Worm (Caenorhabditis elegans) whole organism, L1 larva: ENCODE measurements around the gene R144.10.

Source experiments
- C04F5.9 ChIP-seq: sonication (generic microtip); optimal IDR thresholded peaks from 2 replicates; lab custom pipeline; 2016; ENCODE audit warnings: missing genetic modification characterization, missing compliant biosample characterization
- C34B4.2 ChIP-seq: sonication (generic microtip); optimal IDR thresholded peaks from 2 replicates; lab custom pipeline; 2017; ENCODE audit warnings: mild to moderate bottlenecking, missing genetic modification characterization, missing compliant biosample characterization
- F16B12.6 ChIP-seq: fragments of 150-350 bp; optimal IDR thresholded peaks from 2 replicates; lab custom pipeline; 2014; ENCODE audit warnings: missing biosample characterization, missing genetic modification characterization
- aly-2 ChIP-seq: fragments of 150-350 bp; optimal IDR thresholded peaks from 2 replicates; lab custom pipeline; 2014; ENCODE audit warnings: missing biosample characterization, missing genetic modification characterization
- blmp-1 ChIP-seq: fragments of 150-350 bp; optimal IDR thresholded peaks from 2 replicates; lab custom pipeline; 2014; ENCODE audit warnings: missing biosample characterization, missing genetic modification characterization
- ceh-82 ChIP-seq, 3 experiments: fragments of 150-350 bp in 1 of 3; sonication (generic microtip) in 2 of 3; optimal IDR thresholded peaks; 2 replicates each; lab custom pipeline; 2014 to 2017; ENCODE audit warnings: missing biosample characterization in 3 of 3, missing genetic modification characterization in 3 of 3
- ces-1 ChIP-seq: fragments of 150-350 bp; optimal IDR thresholded peaks from 2 replicates; lab custom pipeline; 2014; ENCODE audit warnings: missing biosample characterization, missing genetic modification reagents, missing genetic modification characterization
- dpl-1 ChIP-seq, 3 experiments: fragments of 150-350 bp in 2 of 3; sonication (generic microtip) in 1 of 3; optimal IDR thresholded peaks; 2 replicates each; lab custom pipeline; 2014 to 2017; ENCODE audit warnings: missing biosample characterization in 3 of 3, missing genetic modification characterization in 3 of 3, missing genetic modification reagents in 3 of 3
- dsc-1 ChIP-seq: sonication (generic microtip); optimal IDR thresholded peaks from 2 replicates; lab custom pipeline; 2016; ENCODE audit warnings: mild to moderate bottlenecking, missing genetic modification characterization, missing compliant biosample characterization
- elt-2 ChIP-seq: sonication (generic microtip); optimal IDR thresholded peaks from 2 replicates; lab custom pipeline; 2016; ENCODE audit warnings: missing genetic modification characterization, mild to moderate bottlenecking, inconsistent platforms, missing compliant biosample characterization, missing genetic modification reagents
- elt-3 ChIP-seq, 6 experiments: fragments of 150-350 bp in 1 of 6; sonication (generic microtip); optimal IDR thresholded peaks; 2 replicates each; lab custom pipeline; 2017 to 2018; ENCODE audit warnings: missing biosample characterization in 6 of 6, missing genetic modification characterization in 6 of 6, inconsistent platforms in 1 of 6
- fkh-4 ChIP-seq: sonication (generic microtip); optimal IDR thresholded peaks from 2 replicates; lab custom pipeline; 2016; ENCODE audit warnings: missing compliant biosample characterization, missing genetic modification characterization, borderline replicate concordance
- fkh-8 ChIP-seq: sonication (generic microtip); optimal IDR thresholded peaks from 2 replicates; lab custom pipeline; 2016; ENCODE audit warnings: mild to moderate bottlenecking, missing genetic modification characterization, missing compliant biosample characterization
- fos-1 ChIP-seq: fragments of 150-350 bp; optimal IDR thresholded peaks from 2 replicates; lab custom pipeline; 2014; ENCODE audit warnings: missing biosample characterization, missing genetic modification characterization
- grh-1 ChIP-seq: fragments of 200-800 bp; sonication (Bioruptor generic); IDR thresholded peaks from 2 replicates; pipeline ENCODE4 v1.3.6; 2022; ENCODE audit warnings: missing genetic modification reagents, missing genetic modification characterization, missing compliant biosample characterization
- isw-1 ChIP-seq: fragments of 200-800 bp; sonication (Bioruptor generic); IDR thresholded peaks from 2 replicates; pipeline ENCODE4 v1.3.6; 2022; ENCODE audit warnings: missing genetic modification characterization, missing compliant biosample characterization
- lin-14 ChIP-seq: fragments of 200-800 bp; sonication (Bioruptor generic); optimal IDR thresholded peaks from 2 replicates; lab custom pipeline; 2018; ENCODE audit warnings: mild to moderate bottlenecking, missing genetic modification characterization, moderate library complexity, missing compliant biosample characterization
- lin-15B ChIP-seq: fragments of 150-350 bp; sonication (generic microtip); optimal IDR thresholded peaks from 3 replicates; lab custom pipeline; 2014; ENCODE audit warnings: missing biosample characterization, missing genetic modification characterization
- lin-35 ChIP-seq, 2 experiments: fragments of 150-350 bp; optimal IDR thresholded peaks; 2 replicates each; lab custom pipeline; 2014; ENCODE audit warnings: missing biosample characterization in 2 of 2, missing genetic modification characterization in 2 of 2, missing genetic modification reagents in 2 of 2
- lir-3 ChIP-seq: sonication (generic microtip); optimal IDR thresholded peaks from 2 replicates; lab custom pipeline; 2016; ENCODE audit warnings: mild to moderate bottlenecking, missing genetic modification characterization, moderate library complexity, missing compliant biosample characterization; ENCODE audit not compliant: poor library complexity
- lsy-2 ChIP-seq, 2 experiments: fragments of 150-350 bp; optimal IDR thresholded peaks; 2 replicates each; lab custom pipeline; 2014; ENCODE audit warnings: missing biosample characterization in 2 of 2, missing genetic modification characterization in 2 of 2
- mdl-1 ChIP-seq, 2 experiments: fragments of 150-350 bp; optimal IDR thresholded peaks; 2 replicates each; lab custom pipeline; 2014 to 2017; ENCODE audit warnings: missing biosample characterization in 2 of 2, missing genetic modification characterization in 2 of 2, inconsistent platforms in 1 of 2
- mef-2 ChIP-seq: fragments of 150-350 bp; optimal IDR thresholded peaks from 2 replicates; lab custom pipeline; 2014; ENCODE audit warnings: missing biosample characterization, missing genetic modification characterization
- mep-1 ChIP-seq: fragments of 150-350 bp; optimal IDR thresholded peaks from 2 replicates; lab custom pipeline; 2014; ENCODE audit warnings: missing biosample characterization, missing genetic modification characterization
- nhr-20 ChIP-seq: sonication (generic microtip); optimal IDR thresholded peaks from 2 replicates; lab custom pipeline; 2016; ENCODE audit warnings: mild to moderate bottlenecking, missing genetic modification characterization, missing compliant biosample characterization
- nhr-237 ChIP-seq: fragments of 150-350 bp; optimal IDR thresholded peaks from 2 replicates; lab custom pipeline; 2014; ENCODE audit warnings: missing biosample characterization, missing genetic modification characterization
- nhr-28 ChIP-seq: fragments of 150-350 bp; optimal IDR thresholded peaks from 2 replicates; lab custom pipeline; 2014; ENCODE audit warnings: missing biosample characterization, missing genetic modification characterization
- nhr-47 ChIP-seq: sonication (generic microtip); optimal IDR thresholded peaks from 2 replicates; lab custom pipeline; 2016; ENCODE audit warnings: mild to moderate bottlenecking, missing genetic modification characterization, moderate library complexity, missing compliant biosample characterization
- nhr-76 ChIP-seq: sonication (generic microtip); optimal IDR thresholded peaks from 2 replicates; lab custom pipeline; 2017; ENCODE audit warnings: missing biosample characterization, missing genetic modification characterization
- nhr-77 ChIP-seq: fragments of 150-350 bp; optimal IDR thresholded peaks from 2 replicates; lab custom pipeline; 2014; ENCODE audit warnings: missing biosample characterization, missing genetic modification characterization
- nhr-84 ChIP-seq: sonication (generic microtip); optimal IDR thresholded peaks from 2 replicates; lab custom pipeline; 2017; ENCODE audit warnings: missing biosample characterization, missing genetic modification characterization
- nhr-85 ChIP-seq: sonication (generic microtip); peaks from one replicate; lab custom pipeline; 2016; ENCODE audit warnings: missing genetic modification characterization, inconsistent platforms, missing compliant biosample characterization
- nhr-90 ChIP-seq: sonication (generic microtip); optimal IDR thresholded peaks from 2 replicates; lab custom pipeline; 2016; ENCODE audit warnings: mild to moderate bottlenecking, missing genetic modification characterization, missing compliant biosample characterization; ENCODE audit not compliant: poor library complexity
- pag-3 ChIP-seq: sonication (generic microtip); optimal IDR thresholded peaks from 2 replicates; lab custom pipeline; 2017; ENCODE audit warnings: missing genetic modification characterization, mild to moderate bottlenecking, missing compliant biosample characterization, antibody characterized with exemption, borderline replicate concordance; ENCODE audit not compliant: insufficient read depth
- pax-3 ChIP-seq: fragments of 200-800 bp; sonication (Bioruptor generic); optimal IDR thresholded peaks from 2 replicates; lab custom pipeline; 2018; ENCODE audit warnings: mild to moderate bottlenecking, missing genetic modification characterization, moderate library complexity, missing compliant biosample characterization
- snu-23 ChIP-seq: sonication (generic microtip); optimal IDR thresholded peaks from 2 replicates; lab custom pipeline; 2016; ENCODE audit warnings: missing genetic modification characterization, missing compliant biosample characterization
- sox-4 ChIP-seq: sonication (generic microtip); optimal IDR thresholded peaks from 2 replicates; lab custom pipeline; 2016; ENCODE audit warnings: missing genetic modification characterization, missing compliant biosample characterization
- swsn-7 ChIP-seq: sonication (generic microtip); optimal IDR thresholded peaks from 2 replicates; lab custom pipeline; 2016; ENCODE audit warnings: missing genetic modification characterization, missing compliant biosample characterization
- tbx-2 ChIP-seq: sonication (generic microtip); optimal IDR thresholded peaks from 2 replicates; lab custom pipeline; 2016; ENCODE audit warnings: missing genetic modification characterization, missing compliant biosample characterization
- unc-130 ChIP-seq: fragments of 150-350 bp; optimal IDR thresholded peaks from 2 replicates; lab custom pipeline; 2017; ENCODE audit warnings: missing biosample characterization, missing genetic modification characterization, inconsistent platforms
- unc-30 ChIP-seq: sonication (generic microtip); optimal IDR thresholded peaks from 2 replicates; lab custom pipeline; 2017; ENCODE audit warnings: missing biosample characterization, missing genetic modification characterization
- unc-62 ChIP-seq: fragments of 150-350 bp; optimal IDR thresholded peaks from 2 replicates; lab custom pipeline; 2014; ENCODE audit warnings: missing biosample characterization, missing genetic modification reagents, missing genetic modification characterization
- unc-86 ChIP-seq: sonication (generic microtip); optimal IDR thresholded peaks from 2 replicates; lab custom pipeline; 2016; ENCODE audit warnings: missing genetic modification characterization, missing compliant biosample characterization
- vab-15 ChIP-seq: sonication (generic microtip); optimal IDR thresholded peaks from 2 replicates; lab custom pipeline; 2017; ENCODE audit warnings: missing genotype, mild to moderate bottlenecking, missing genetic modification characterization, missing compliant biosample characterization
- xbp-1 ChIP-seq: sonication (generic microtip); optimal IDR thresholded peaks from 2 replicates; lab custom pipeline; 2016; ENCODE audit warnings: missing genetic modification characterization, missing compliant biosample characterization
- ztf-11 ChIP-seq, 2 experiments: sonication (generic microtip); optimal IDR thresholded peaks; 2 replicates each; lab custom pipeline; 2016 to 2017; ENCODE audit warnings: missing genetic modification characterization in 2 of 2, missing biosample characterization in 1 of 2, missing compliant biosample characterization in 1 of 2

The R144.10 gene

DNA sequence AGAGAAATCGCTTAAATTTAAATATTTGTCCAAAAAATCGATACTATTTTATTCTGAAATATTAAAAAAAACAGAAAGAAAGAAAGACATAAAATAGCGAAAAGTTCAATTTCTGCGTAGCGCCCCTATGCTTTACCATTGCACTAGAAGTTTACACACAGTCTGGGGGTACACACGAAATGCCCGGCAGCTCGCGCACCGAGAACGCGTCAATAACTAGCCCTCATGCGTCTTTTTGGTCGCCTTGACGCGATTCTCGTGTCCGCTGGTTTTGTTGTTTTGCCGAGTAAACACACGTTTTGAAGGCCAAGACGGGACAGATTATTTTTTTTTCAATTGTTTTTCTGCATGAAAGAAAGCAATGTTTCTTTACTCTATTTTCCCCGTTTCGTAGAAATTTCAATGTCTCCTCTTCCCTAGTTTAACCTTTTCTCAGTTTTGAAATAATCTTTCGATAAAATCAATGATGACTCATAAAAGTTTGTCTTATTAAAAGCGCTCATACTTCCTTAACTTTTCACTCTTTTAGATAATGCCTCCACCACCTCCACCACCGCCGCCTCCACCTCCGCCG lies 16.1 kb upstream of the R144.10 start, which contains the start of gene wip-1 (continued):
- TF ChIP-seq C04F5.9 (tag; lab: Kevin White, UChicago) (peak; percentile 95), ces-1 (GFP tag; lab: Kevin White, UChicago) (no peak), nhr-90 (tag; lab: Kevin White, UChicago) (peak; percentile 99), fkh-4 (peak; percentile 62), dsc-1 (tag; lab: Kevin White, UChicago) (peak; percentile 98)

DNA sequence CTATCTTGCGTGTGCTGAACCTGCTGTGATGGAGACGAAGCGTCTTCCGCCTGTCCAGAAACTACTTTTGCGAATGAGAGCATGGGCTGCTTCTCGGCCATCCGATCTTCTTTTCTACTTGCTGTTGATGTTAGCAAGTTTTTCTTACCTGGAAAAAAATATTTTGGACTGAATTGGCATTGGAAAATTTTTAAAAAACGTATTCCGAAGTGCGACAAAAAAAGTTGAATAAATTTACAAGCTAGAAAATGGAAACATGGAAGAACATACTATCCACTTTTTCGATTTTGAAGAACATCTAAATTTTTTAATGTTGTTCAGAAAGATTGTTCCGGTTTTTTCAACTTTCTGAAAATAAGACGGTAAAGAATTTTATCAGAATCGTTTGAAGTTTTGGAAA lies 15.4 kb upstream of the R144.10 start, which contains the start of gene larp-1:
TSS of gene larp-1 (minus strand) at position 101 of the 400 bp plus-strand sequence.
- no peak for TF ChIP-seq nhr-84 (tag; lab: Kevin White, UChicago)

- TF ChIP-seq pag-3 = no peak
- peak; percentile 24 for TF ChIP-seq C04F5.9 (tag; lab: Kevin White, UChicago)
- peak; percentile 88 for TF ChIP-seq nhr-47
- TF ChIP-seq xbp-1 (tag; lab: Kevin White, UChicago) = peak; percentile 85
- TF ChIP-seq aly-2 (tag; lab: Kevin White, UChicago) = peak; percentile 86
- TF ChIP-seq lin-14 (GFP tag; lab: Kevin White, UChicago) = peak; percentile 98
- peak; percentile 20 for TF ChIP-seq fkh-4
- peak; percentile 57 to 83 (median 80) for TF ChIP-seq ceh-82 (tag; optimal IDR thresholded peaks at IDR 0.05; lab: Kevin White, UChicago)
- peak; percentile 45 for TF ChIP-seq lin-15B (tag; lab: Kevin White, UChicago)
- peak; percentile 97 for TF ChIP-seq mep-1 (tag; lab: Kevin White, UChicago)
- TF ChIP-seq C34B4.2 = no peak
- TF ChIP-seq ces-1 (GFP tag; lab: Kevin White, UChicago) = no peak
- TF ChIP-seq unc-30 (tag; lab: Kevin White, UChicago) = no peak
- TF ChIP-seq mef-2 (tag; lab: Kevin White, UChicago) = peak; percentile 73
- TF ChIP-seq unc-86 (tag; lab: Kevin White, UChicago) = peak; percentile 89
- TF ChIP-seq nhr-85 (tag; lab: Kevin White, UChicago) = peak; percentile 84
- peak; percentile 89 for TF ChIP-seq swsn-7
- peak; percentile 86 for TF ChIP-seq nhr-20 (tag; lab: Kevin White, UChicago)
- TF ChIP-seq blmp-1 = peak; percentile 88
- TF ChIP-seq nhr-28 (tag; lab: Kevin White, UChicago) = no peak
- TF ChIP-seq nhr-90 (tag; lab: Kevin White, UChicago) = peak; percentile 75
- peak; percentile 88 for TF ChIP-seq fos-1 (tag; lab: Kevin White, UChicago)
- peak; percentile 96 for TF ChIP-seq tbx-2 (tag; lab: Kevin White, UChicago)
- peak; percentile 44 for TF ChIP-seq elt-2 (tag; lab: Kevin White, UChicago)
- TF ChIP-seq mdl-1 (tag; optimal IDR thresholded peaks at IDR 0.05; lab: Kevin White, UChicago) = peak in 1 of 2 experiments; percentile 84
- TF ChIP-seq lsy-2 (tag; optimal IDR thresholded peaks at IDR 0.05; lab: Kevin White, UChicago) = peak; percentile 83 to 91
- TF ChIP-seq unc-130 = peak; percentile 48
- no peak for TF ChIP-seq nhr-76
- no peak for TF ChIP-seq unc-62 (GFP tag; lab: Kevin White, UChicago)
- peak; percentile 90 for TF ChIP-seq fkh-8 (tag; lab: Kevin White, UChicago)
- peak; percentile 71 to 83 for TF ChIP-seq lin-35 (GFP tag; optimal IDR thresholded peaks at IDR 0.05; lab: Kevin White, UChicago)
- peak; percentile 75 for TF ChIP-seq isw-1 (GFP tag; lab: Robert Waterston, UW)
- TF ChIP-seq nhr-77 (tag; lab: Kevin White, UChicago) = peak; percentile 92
- peak; percentile 65 to 69 (median 65) for TF ChIP-seq dpl-1 (GFP tag; optimal IDR thresholded peaks at IDR 0.05; lab: Kevin White, UChicago)
- peak in 1 of 2 experiments; percentile 81 for TF ChIP-seq ztf-11 (tag; optimal IDR thresholded peaks at IDR 0.05; lab: Kevin White, UChicago)
- peak; percentile 96 for TF ChIP-seq snu-23
- no peak for TF ChIP-seq pax-3 (tag; lab: Kevin White, UChicago)
- peak; percentile 73 for TF ChIP-seq dsc-1 (tag; lab: Kevin White, UChicago)
- peak; percentile 22 for TF ChIP-seq vab-15
- TF ChIP-seq nhr-237 (tag; lab: Kevin White, UChicago) = peak; percentile 74
- peak; percentile 54 for TF ChIP-seq sox-4 (tag; lab: Kevin White, UChicago)
- TF ChIP-seq lir-3 = peak; percentile 71
- TF ChIP-seq F16B12.6 (tag; lab: Kevin White, UChicago) = peak; percentile 13
- TF ChIP-seq grh-1 (GFP tag; lab: Robert Waterston, UW) = no peak
- peak in 3 of 6 experiments; percentile 41 to 64 (median 54) for TF ChIP-seq elt-3 (tag; optimal IDR thresholded peaks at IDR 0.05; lab: Kevin White, UChicago)
Observed at ce11 chrIII:5013915-5014346, 11.8 kb upstream of the R144.10 start.
